Fruit fly (Drosophila melanogaster) whole organism, prepupa: Measurements from ENCODE around the gene bam.

Experiments
- Blimp-1 ChIP-seq: fragments of 200-800 bp; sonication (Bioruptor generic); optimal IDR thresholded peaks from 3 replicates; lab custom pipeline; 2017; ENCODE audit warnings: missing biosample characterization, missing genetic modification characterization, mild to moderate bottlenecking, moderate library complexity, missing genetic modification reagents
- CG10631 ChIP-seq: fragments of 200-800 bp; sonication (Bioruptor generic); optimal IDR thresholded peaks from 2 replicates; lab custom pipeline; 2016; ENCODE audit warnings: missing biosample characterization, missing genetic modification characterization
- CG11294 ChIP-seq: fragments of 200-800 bp; sonication (Bioruptor generic); IDR thresholded peaks from 2 replicates; pipeline ENCODE4 v1.3.6; 2022; ENCODE audit warnings: missing biosample characterization, missing genetic modification characterization
- CG11762 ChIP-seq: fragments of 200-800 bp; sonication (Bioruptor generic); optimal IDR thresholded peaks from 3 replicates; lab custom pipeline; 2016; ENCODE audit warnings: missing biosample characterization, missing genetic modification characterization; ENCODE audit not compliant: insufficient read depth
- CG15336 ChIP-seq: fragments of 200-800 bp; sonication (Bioruptor generic); IDR thresholded peaks from 2 replicates; pipeline ENCODE4 v1.3.6; 2022; ENCODE audit warnings: missing biosample characterization, missing genetic modification characterization
- CG1621 ChIP-seq: fragments of 200-800 bp; sonication (Bioruptor generic); optimal IDR thresholded peaks from 3 replicates; lab custom pipeline; 2018; ENCODE audit warnings: missing biosample characterization, mild to moderate bottlenecking, missing genetic modification characterization
- CG16779 ChIP-seq: fragments of 200-800 bp; sonication (Bioruptor generic); optimal IDR thresholded peaks from 3 replicates; lab custom pipeline; 2017; ENCODE audit warnings: missing biosample characterization, mild to moderate bottlenecking, missing genetic modification characterization
- CG3032 ChIP-seq: fragments of 200-800 bp; optimal IDR thresholded peaks from 2 replicates; lab custom pipeline; 2019; ENCODE audit warnings: missing biosample characterization, mild to moderate bottlenecking, missing genetic modification characterization, moderate library complexity
- CG31627 ChIP-seq: fragments of 200-800 bp; sonication (Bioruptor generic); optimal IDR thresholded peaks from 3 replicates; lab custom pipeline; 2016; ENCODE audit warnings: missing biosample characterization, missing genetic modification characterization
- CG32006 ChIP-seq: fragments of 200-800 bp; sonication (Bioruptor generic); optimal IDR thresholded peaks from 3 replicates; lab custom pipeline; 2017; ENCODE audit warnings: missing biosample characterization, mild to moderate bottlenecking, missing genetic modification characterization
- CG3919 ChIP-seq: fragments of 200-800 bp; sonication (Bioruptor generic); optimal IDR thresholded peaks from 3 replicates; lab custom pipeline; 2016; ENCODE audit warnings: missing biosample characterization, missing genetic modification characterization
- CG4318 ChIP-seq: fragments of 200-800 bp; sonication (Bioruptor generic); optimal IDR thresholded peaks from 3 replicates; lab custom pipeline; 2017; ENCODE audit warnings: missing biosample characterization, mild to moderate bottlenecking, missing genetic modification characterization
- CG6163 ChIP-seq: fragments of 200-800 bp; sonication (Bioruptor generic); IDR thresholded peaks from 3 replicates; pipeline ENCODE4 v1.3.6; 2022; ENCODE audit warnings: missing biosample characterization, missing genetic modification characterization
- CG6792 ChIP-seq: fragments of 200-800 bp; sonication (Bioruptor generic); optimal IDR thresholded peaks from 3 replicates; lab custom pipeline; 2016; ENCODE audit warnings: missing biosample characterization, missing genetic modification characterization
- CG6808 ChIP-seq: fragments of 200-800 bp; sonication (Bioruptor generic); optimal IDR thresholded peaks from 3 replicates; lab custom pipeline; 2017; ENCODE audit warnings: missing biosample characterization, missing genetic modification characterization, mild to moderate bottlenecking, moderate library complexity, missing genetic modification reagents
- CG7368 ChIP-seq: fragments of 200-800 bp; sonication (Bioruptor generic); optimal IDR thresholded peaks from 3 replicates; lab custom pipeline; 2016; ENCODE audit warnings: missing biosample characterization, missing genetic modification characterization
- CG8119 ChIP-seq: fragments of 200-800 bp; sonication (Bioruptor generic); IDR thresholded peaks from 3 replicates; pipeline ENCODE4 v1.3.6; 2022; ENCODE audit warnings: missing biosample characterization, missing genetic modification characterization
- CG8319 ChIP-seq: fragments of 200-800 bp; sonication (Bioruptor generic); optimal IDR thresholded peaks from 3 replicates; lab custom pipeline; 2016; ENCODE audit warnings: missing biosample characterization, missing genetic modification characterization
- CG8632 ChIP-seq: fragments of 200-800 bp; sonication (Bioruptor generic); optimal IDR thresholded peaks from 3 replicates; lab custom pipeline; 2016; ENCODE audit warnings: missing biosample characterization, missing genetic modification characterization
- CG9139 ChIP-seq: fragments of 200-800 bp; sonication (Bioruptor generic); optimal IDR thresholded peaks from 3 replicates; lab custom pipeline; 2017; ENCODE audit warnings: missing biosample characterization, mild to moderate bottlenecking, missing genetic modification characterization
- Eip75B ChIP-seq: fragments of 200-800 bp; sonication (Bioruptor generic); optimal IDR thresholded peaks from 3 replicates; lab custom pipeline; 2016; ENCODE audit warnings: missing biosample characterization, missing genetic modification characterization
- Eip78C ChIP-seq: fragments of 200-800 bp; sonication (Bioruptor generic); peaks from one replicate; lab custom pipeline; 2016; ENCODE audit warnings: missing biosample characterization, missing genetic modification characterization
- Eip93F ChIP-seq: fragments of 200-800 bp; sonication (Bioruptor generic); optimal IDR thresholded peaks from 2 replicates; lab custom pipeline; 2016; ENCODE audit warnings: missing biosample characterization, mild to moderate bottlenecking, missing genetic modification characterization
- Ets21C ChIP-seq: fragments of 200-800 bp; sonication (Bioruptor generic); optimal IDR thresholded peaks from 3 replicates; lab custom pipeline; 2016; ENCODE audit warnings: missing biosample characterization, missing genetic modification characterization
- Ets96B ChIP-seq: fragments of 200-800 bp; optimal IDR thresholded peaks from 2 replicates; lab custom pipeline; 2019; ENCODE audit warnings: missing biosample characterization, mild to moderate bottlenecking, missing genetic modification characterization, moderate library complexity
- Gug ChIP-seq: fragments of 200-800 bp; sonication (Bioruptor generic); IDR thresholded peaks from 2 replicates; pipeline ENCODE4 v1.3.6; 2022; ENCODE audit warnings: missing biosample characterization, missing genetic modification characterization
- Hr38 ChIP-seq: sonication (Bioruptor generic); optimal IDR thresholded peaks from 2 replicates; lab custom pipeline; 2016; ENCODE audit warnings: missing biosample characterization, missing genetic modification characterization
- Hr39 ChIP-seq: fragments of 200-800 bp; sonication (Bioruptor generic); optimal IDR thresholded peaks from 2 replicates; lab custom pipeline; 2016; ENCODE audit warnings: missing biosample characterization, missing genetic modification characterization
- Hr4 ChIP-seq: fragments of 200-800 bp; sonication (Bioruptor generic); optimal IDR thresholded peaks from 3 replicates; lab custom pipeline; 2016; ENCODE audit warnings: missing biosample characterization, missing genetic modification characterization
- Lpt ChIP-seq: fragments of 200-800 bp; sonication (Bioruptor generic); optimal IDR thresholded peaks from 3 replicates; lab custom pipeline; 2016; ENCODE audit warnings: missing biosample characterization, missing genetic modification characterization
- Met ChIP-seq: fragments of 200-800 bp; sonication (Bioruptor generic); optimal IDR thresholded peaks from 3 replicates; lab custom pipeline; 2016; ENCODE audit warnings: missing biosample characterization, missing genetic modification characterization
- OdsH ChIP-seq: fragments of 200-800 bp; sonication (Bioruptor generic); optimal IDR thresholded peaks from 3 replicates; lab custom pipeline; 2016; ENCODE audit warnings: missing biosample characterization, missing genetic modification characterization
- Smox ChIP-seq: fragments of 200-800 bp; sonication (Bioruptor generic); optimal IDR thresholded peaks from 3 replicates; lab custom pipeline; 2016; ENCODE audit warnings: missing biosample characterization, missing genetic modification characterization
- Sox102F ChIP-seq: fragments of 200-800 bp; sonication (Bioruptor generic); optimal IDR thresholded peaks from 2 replicates; lab custom pipeline; 2016; ENCODE audit warnings: missing biosample characterization, mild to moderate bottlenecking, missing genetic modification characterization
- Sox14 ChIP-seq: fragments of 200-800 bp; sonication (Bioruptor generic); optimal IDR thresholded peaks from 3 replicates; lab custom pipeline; 2016; ENCODE audit warnings: missing biosample characterization, missing genetic modification characterization
- achi ChIP-seq: fragments of 200-800 bp; sonication (Bioruptor generic); optimal IDR thresholded peaks from 3 replicates; lab custom pipeline; 2016; ENCODE audit warnings: missing biosample characterization, missing genetic modification characterization
- acj6 ChIP-seq: fragments of 200-800 bp; sonication (Bioruptor generic); optimal IDR thresholded peaks from 3 replicates; lab custom pipeline; 2016; ENCODE audit warnings: missing biosample characterization, missing genetic modification characterization
- dac ChIP-seq: fragments of 200-800 bp; sonication (Bioruptor generic); optimal IDR thresholded peaks from 2 replicates; lab custom pipeline; 2017; ENCODE audit warnings: missing biosample characterization, mild to moderate bottlenecking, missing genetic modification characterization
- dsx ChIP-seq: fragments of 200-800 bp; optimal IDR thresholded peaks from 3 replicates; lab custom pipeline; 2019; ENCODE audit warnings: missing biosample characterization, mild to moderate bottlenecking, missing genetic modification characterization, moderate library complexity; ENCODE audit not compliant: poor library complexity, severe bottlenecking
- eg ChIP-seq: fragments of 200-800 bp; sonication (Bioruptor generic); IDR thresholded peaks from 3 replicates; pipeline ENCODE4 v1.3.6; 2022; ENCODE audit warnings: missing biosample characterization, missing genetic modification characterization
- esn ChIP-seq: fragments of 200-800 bp; sonication (Bioruptor generic); optimal IDR thresholded peaks from 2 replicates; lab custom pipeline; 2016; ENCODE audit warnings: missing biosample characterization, mild to moderate bottlenecking, missing genetic modification characterization, moderate library complexity
- fd59A ChIP-seq: fragments of 200-800 bp; sonication (Bioruptor generic); optimal IDR thresholded peaks from 2 replicates; lab custom pipeline; 2017; ENCODE audit warnings: missing biosample characterization, mild to moderate bottlenecking, missing genetic modification characterization, missing genetic modification reagents
- fd85E ChIP-seq: fragments of 200-800 bp; sonication (Bioruptor generic); optimal IDR thresholded peaks from 3 replicates; lab custom pipeline; 2016; ENCODE audit warnings: missing biosample characterization, missing genetic modification characterization
- lz ChIP-seq: fragments of 200-800 bp; sonication (Bioruptor generic); optimal IDR thresholded peaks from 3 replicates; lab custom pipeline; 2016; ENCODE audit warnings: missing biosample characterization, missing genetic modification characterization
- net ChIP-seq: fragments of 200-800 bp; sonication (Bioruptor generic); optimal IDR thresholded peaks from 3 replicates; lab custom pipeline; 2016; ENCODE audit warnings: missing biosample characterization, missing genetic modification characterization
- pdm3 ChIP-seq: fragments of 200-800 bp; sonication (Bioruptor generic); optimal IDR thresholded peaks from 3 replicates; lab custom pipeline; 2016; ENCODE audit warnings: missing biosample characterization, missing genetic modification characterization
- salr ChIP-seq, 2 experiments: fragments of 200-800 bp; sonication (Bioruptor generic); optimal IDR thresholded peaks; 3 replicates each; lab custom pipeline; 2016 to 2018; ENCODE audit warnings: missing biosample characterization in 2 of 2, missing genetic modification characterization in 2 of 2, mild to moderate bottlenecking in 1 of 2
- spab ChIP-seq: fragments of 200-800 bp; sonication (Bioruptor generic); optimal IDR thresholded peaks from 2 replicates; lab custom pipeline; 2017; ENCODE audit warnings: missing biosample characterization, mild to moderate bottlenecking, missing genetic modification characterization, missing genetic modification reagents
- ss ChIP-seq, 2 experiments: fragments of 200-800 bp; sonication (Bioruptor generic); optimal IDR thresholded peaks; 2 replicates in 1 of 2; 3 replicates in 1 of 2; lab custom pipeline; 2017 to 2018; ENCODE audit warnings: mild to moderate bottlenecking in 2 of 2, missing biosample characterization in 2 of 2, missing genetic modification characterization in 2 of 2, moderate library complexity in 1 of 2
- svp ChIP-seq: fragments of 200-800 bp; sonication (Bioruptor generic); peaks from one replicate; lab custom pipeline; 2016; ENCODE audit warnings: missing biosample characterization, missing genetic modification characterization
- topi ChIP-seq: fragments of 200-800 bp; sonication (Bioruptor generic); optimal IDR thresholded peaks from 3 replicates; lab custom pipeline; 2016; ENCODE audit warnings: missing biosample characterization, missing genetic modification characterization
- vri ChIP-seq: fragments of 200-800 bp; sonication (Bioruptor generic); optimal IDR thresholded peaks from 3 replicates; lab custom pipeline; 2016; ENCODE audit warnings: missing biosample characterization, mild to moderate bottlenecking, missing genetic modification characterization

bam gene

dm6 chr3R:25208042-25208766, 36.7 kb downstream of the bam start, which contains the start of gene Cad96Ca:
Gene Cad96Ca (minus strand): TSS chr3R:25208283.
- TF ChIP-seq CG4318 (GFP tag; lab: Kevin White, UChicago): no peak
- TF ChIP-seq Gug (GFP tag; lab: Robert Waterston, UW): no peak
- TF ChIP-seq CG11762 (GFP tag; lab: Kevin White, UChicago): no peak
- no peak for TF ChIP-seq CG32006 (GFP tag; lab: Kevin White, UChicago)
- peak; percentile 9 to 44 for TF ChIP-seq ss (GFP tag; optimal IDR thresholded peaks at IDR 0.05; lab: Kevin White, UChicago)
- TF ChIP-seq CG10631: no peak
- no peak for TF ChIP-seq vri (GFP tag; lab: Kevin White, UChicago)
- TF ChIP-seq Sox14 (GFP tag; lab: Kevin White, UChicago): no peak
- TF ChIP-seq Sox102F (GFP tag; lab: Kevin White, UChicago): no peak
- TF ChIP-seq achi: no peak
- TF ChIP-seq dsx (GFP tag; lab: Kevin White, UChicago): peak; percentile 23
- no peak for TF ChIP-seq CG3919 (GFP tag; lab: Kevin White, UChicago)
- TF ChIP-seq Met (GFP tag; lab: Kevin White, UChicago): no peak
- TF ChIP-seq CG8632: no peak
- TF ChIP-seq Hr39: no peak
- 0 out of 3 replicates have a peak, but pooled peaks have one; percentile 15 for TF ChIP-seq CG6163 (GFP tag; lab: Robert Waterston, UW)
- TF ChIP-seq Hr4 (GFP tag; lab: Kevin White, UChicago): no peak
- TF ChIP-seq CG6808 (GFP tag; lab: Kevin White, UChicago): no peak
- no peak for TF ChIP-seq CG7368 (GFP tag; lab: Kevin White, UChicago)
- no peak for TF ChIP-seq Ets21C (GFP tag; lab: Kevin White, UChicago)
- TF ChIP-seq Ets96B (tag; lab: Kevin White, UChicago): no peak
- TF ChIP-seq CG3032 (tag; lab: Kevin White, UChicago): no peak
- TF ChIP-seq CG15336 (GFP tag; lab: Robert Waterston, UW): no peak
- no peak for TF ChIP-seq Hr38 (GFP tag; lab: Kevin White, UChicago)
- TF ChIP-seq Blimp-1 (GFP tag; lab: Kevin White, UChicago): no peak
- no peak for TF ChIP-seq dac (GFP tag; lab: Kevin White, UChicago)
- no peak for TF ChIP-seq acj6 (GFP tag; lab: Kevin White, UChicago)
- no peak for TF ChIP-seq lz
- TF ChIP-seq net (GFP tag; lab: Kevin White, UChicago): no peak
- TF ChIP-seq Lpt: no peak
- TF ChIP-seq Smox (GFP tag; lab: Kevin White, UChicago): no peak
- TF ChIP-seq CG1621 (tag; lab: Kevin White, UChicago): peak; percentile 35
- TF ChIP-seq fd85E (GFP tag; lab: Kevin White, UChicago): no peak
- TF ChIP-seq fd59A: no peak
- TF ChIP-seq CG11294 (GFP tag; lab: Robert Waterston, UW): no peak
- no peak for TF ChIP-seq topi (GFP tag; lab: Kevin White, UChicago)
- TF ChIP-seq CG31627: no peak
- no peak for TF ChIP-seq svp
- TF ChIP-seq Eip78C (GFP tag; lab: Kevin White, UChicago): no peak
- no peak for TF ChIP-seq salr (GFP tag; optimal IDR thresholded peaks at IDR 0.05; lab: Kevin White, UChicago)
- no peak for TF ChIP-seq CG16779
- TF ChIP-seq spab (GFP tag; lab: Kevin White, UChicago): no peak
- no peak for TF ChIP-seq pdm3
- no peak for TF ChIP-seq Eip75B (GFP tag; lab: Kevin White, UChicago)
- peak; percentile 39; the same call in 1 of the 3 replicates for TF ChIP-seq eg
- TF ChIP-seq CG8319 (GFP tag; lab: Kevin White, UChicago): no peak
- TF ChIP-seq CG9139 (GFP tag; lab: Kevin White, UChicago): peak; percentile 1
- no peak for TF ChIP-seq CG6792 (GFP tag; lab: Kevin White, UChicago)
- TF ChIP-seq Eip93F (GFP tag; lab: Kevin White, UChicago): no peak
- TF ChIP-seq CG8119 (GFP tag; lab: Robert Waterston, UW): no peak
- TF ChIP-seq OdsH: no peak
- no peak for TF ChIP-seq esn (GFP tag; lab: Kevin White, UChicago)
